Worm (Caenorhabditis elegans): ENCODE results near the gene K09E9.4.

DNA sequence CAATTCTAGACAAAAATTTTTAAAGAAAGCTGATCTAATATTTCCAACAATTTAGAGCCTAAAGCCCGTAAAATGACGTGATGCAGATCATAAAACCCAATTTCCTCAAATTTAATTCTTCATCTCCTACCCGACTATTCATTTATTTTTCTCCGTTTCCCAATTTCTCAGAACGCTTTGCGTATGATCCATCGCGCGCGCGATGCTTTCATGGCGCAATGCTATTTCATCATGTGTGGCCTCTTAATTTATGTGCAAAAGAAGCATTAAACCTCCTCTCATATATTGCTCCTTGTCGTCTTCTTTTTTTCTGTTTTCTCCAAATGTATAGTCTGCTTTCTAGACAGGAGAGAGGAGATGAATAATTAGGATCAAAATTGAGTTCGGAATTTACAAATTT lies 38.5 kb upstream of the K09E9.4 start:
- TF ChIP-seq nhr-10 (tag; optimal IDR thresholded peaks at IDR 0.05) (no peak), skn-1 (tag; optimal IDR thresholded peaks at IDR 0.05) (no peak)
